Worm (Caenorhabditis elegans) whole organism, mixed stage, embryonic: Measurements from ENCODE around the gene srh-32.

Experiments used
- ceh-43 ChIP-seq: fragments of 200-800 bp; sonication (Bioruptor generic); optimal IDR thresholded peaks from 2 replicates; lab custom pipeline; 2018; ENCODE audit warnings: mild to moderate bottlenecking, missing genetic modification characterization, moderate library complexity, missing compliant biosample characterization
- elt-3 ChIP-seq: fragments of 150-350 bp; optimal IDR thresholded peaks from 2 replicates; lab custom pipeline; 2014; ENCODE audit warnings: missing biosample characterization, missing genetic modification characterization
- flh-1 ChIP-seq: fragments of 200-800 bp; sonication (Bioruptor generic); optimal IDR thresholded peaks from 2 replicates; lab custom pipeline; 2018; ENCODE audit warnings: mild to moderate bottlenecking, missing genetic modification characterization, moderate library complexity, missing compliant biosample characterization
- lin-32 ChIP-seq: fragments of 200-800 bp; sonication (Bioruptor generic); optimal IDR thresholded peaks from 2 replicates; lab custom pipeline; 2018; ENCODE audit warnings: mild to moderate bottlenecking, missing genetic modification characterization, missing compliant biosample characterization
- nhr-237 ChIP-seq: fragments of 150-350 bp; optimal IDR thresholded peaks from 2 replicates; lab custom pipeline; 2014; ENCODE audit warnings: missing biosample characterization, missing genetic modification characterization
- nhr-28 ChIP-seq: fragments of 150-350 bp; optimal IDR thresholded peaks from 2 replicates; lab custom pipeline; 2014; ENCODE audit warnings: missing biosample characterization, missing genetic modification characterization
- nhr-76 ChIP-seq: sonication (generic microtip); optimal IDR thresholded peaks from 2 replicates; lab custom pipeline; 2017; ENCODE audit warnings: missing biosample characterization, missing genetic modification characterization
- sem-2 ChIP-seq: fragments of 200-800 bp; sonication (Bioruptor generic); optimal IDR thresholded peaks from 2 replicates; lab custom pipeline; 2018; ENCODE audit warnings: mild to moderate bottlenecking, missing genetic modification characterization, missing compliant biosample characterization
- snpc-4 ChIP-seq: fragments of 150-350 bp; optimal IDR thresholded peaks from 2 replicates; lab custom pipeline; 2014; ENCODE audit warnings: missing biosample characterization, missing genetic modification characterization
- tbx-8 ChIP-seq: fragments of 200-800 bp; sonication (Bioruptor generic); optimal IDR thresholded peaks from 2 replicates; lab custom pipeline; 2018; ENCODE audit warnings: mild to moderate bottlenecking, missing genetic modification characterization, moderate library complexity, missing compliant biosample characterization
- unc-120 ChIP-seq: sonication (generic microtip); optimal IDR thresholded peaks from 2 replicates; lab custom pipeline; 2017; ENCODE audit warnings: missing genetic modification characterization, missing compliant biosample characterization; ENCODE audit not compliant: poor library complexity, severe bottlenecking
- unc-39 ChIP-seq: fragments of 150-350 bp; optimal IDR thresholded peaks from 2 replicates; lab custom pipeline; 2014; ENCODE audit warnings: missing biosample characterization, missing genetic modification characterization
- ztf-11 ChIP-seq: fragments of 150-350 bp; optimal IDR thresholded peaks from 2 replicates; lab custom pipeline; 2014; ENCODE audit warnings: missing biosample characterization, missing genetic modification characterization

DNA sequence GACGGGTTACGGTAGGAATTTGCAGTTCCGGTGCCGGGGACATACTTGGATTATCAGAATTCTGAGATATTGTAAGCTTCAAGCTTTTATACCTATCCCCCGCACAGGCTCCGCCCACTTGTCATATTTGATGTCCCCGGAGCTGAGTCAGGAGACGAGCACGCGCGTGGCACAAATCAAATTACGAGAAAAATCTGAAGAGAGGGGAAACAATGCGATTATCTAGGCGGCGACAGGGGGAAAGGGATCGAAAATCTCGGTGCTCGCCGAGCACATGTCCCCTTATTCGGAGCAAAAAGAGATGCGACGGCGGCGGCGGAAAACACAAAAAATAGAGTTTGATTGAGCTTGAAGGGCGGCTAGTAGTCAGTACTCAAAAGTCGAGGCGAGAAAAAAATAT, 48.2 kb downstream of the srh-32 start, which contains the start of gene R12G8.1:
- TF ChIP-seq elt-3 = no peak
- TF ChIP-seq nhr-76 (tag; lab: Kevin White, UChicago) = no peak
- TF ChIP-seq lin-32 (GFP tag; lab: Kevin White, UChicago) = no peak
- TF ChIP-seq unc-39 (tag; lab: Kevin White, UChicago) = no peak
- TF ChIP-seq nhr-237 = no peak
- TF ChIP-seq tbx-8 (GFP tag; lab: Kevin White, UChicago) = no peak
- no peak for TF ChIP-seq nhr-28 (tag; lab: Kevin White, UChicago)
- TF ChIP-seq sem-2 = no peak
- TF ChIP-seq unc-120 = no peak
- no peak for TF ChIP-seq ceh-43 (GFP tag; lab: Kevin White, UChicago)
- no peak for TF ChIP-seq snpc-4 (tag; lab: Kevin White, UChicago)
- no peak for TF ChIP-seq ztf-11 (tag; lab: Kevin White, UChicago)
- no peak for TF ChIP-seq flh-1 (GFP tag; lab: Kevin White, UChicago)
